Fruit fly (Drosophila melanogaster): ENCODE measurements around the gene Kap-alpha3.

Gene Kap-alpha3

dm6 chr3R:9600558-9600959 lies 23.0 kb upstream of the Kap-alpha3 start (continued):
- TF ChIP-seq amos (GFP tag; IDR thresholded peaks at IDR 0.05; ENCODE audit: partially characterized antibody) (no peak), Opbp (GFP tag; IDR thresholded peaks at IDR 0.05; ENCODE audit: partially characterized antibody) (no peak), CG34376 (GFP tag; optimal IDR thresholded peaks at IDR 0.05) (peak; percentile 38), CG6683 (GFP tag; optimal IDR thresholded peaks at IDR 0.05) (peak; percentile 26), wek (GFP tag; optimal IDR thresholded peaks at IDR 0.05) (peak; percentile 31), aop (GFP tag; IDR thresholded peaks at IDR 0.05) (no peak), ham (GFP tag; IDR thresholded peaks at IDR 0.05) (no peak), CG13894 (tag; optimal IDR thresholded peaks at IDR 0.05) (peak; percentile 58), fru (optimal IDR thresholded peaks at IDR 0.05) (no peak), sisA (GFP tag; IDR thresholded peaks at IDR 0.05) (no peak), Ssrp (tag; optimal IDR thresholded peaks at IDR 0.05) (peak; percentile 4), zen (tag; optimal IDR thresholded peaks at IDR 0.05) (peak; percentile 6), CG12391 (tag; optimal IDR thresholded peaks at IDR 0.05) (peak; percentile 22), Jarid2 (GFP tag; optimal IDR thresholded peaks at IDR 0.05) (peak; percentile 26), CG10267 (tag; optimal IDR thresholded peaks at IDR 0.05) (peak; percentile 3), CHES-1-like (GFP tag; optimal IDR thresholded peaks at IDR 0.05) (no peak), toy (GFP tag; IDR thresholded peaks at IDR 0.05) (no peak), nau (GFP tag; optimal IDR thresholded peaks at IDR 0.05) (peak; percentile 34), Asciz (GFP tag; optimal IDR thresholded peaks at IDR 0.05) (peak; percentile 63), grn (GFP tag; optimal IDR thresholded peaks at IDR 0.05) (peak; percentile 85), CG12659 (GFP tag; optimal IDR thresholded peaks at IDR 0.05) (peak; percentile 42), CG3847 (GFP tag; IDR thresholded peaks at IDR 0.05) (peak; percentile 32), CG5180 (GFP tag; optimal IDR thresholded peaks at IDR 0.05) (peak; percentile 46), tio (GFP tag; optimal IDR thresholded peaks at IDR 0.05) (peak; percentile 23), fd3F (GFP tag; optimal IDR thresholded peaks at IDR 0.05) (peak; percentile 32), Sin3A (optimal IDR thresholded peaks at IDR 0.05) (no peak), CG7987 (GFP tag; optimal IDR thresholded peaks at IDR 0.05) (peak; percentile 6), Mes4 (GFP tag; optimal IDR thresholded peaks at IDR 0.05) (no peak), CG8290 (GFP tag; optimal IDR thresholded peaks at IDR 0.05) (no peak), CG8290 (tag; optimal IDR thresholded peaks at IDR 0.05) (peak in 1 of 2 experiments; percentile 0), sna (GFP tag; IDR thresholded peaks at IDR 0.05; ENCODE audit: partially characterized antibody) (no peak), CG17612 (GFP tag; IDR thresholded peaks at IDR 0.05) (0 out of 2 replicates have a peak, but pooled peaks have one; percentile 12), CG9609 (GFP tag; optimal IDR thresholded peaks at IDR 0.05) (no peak), sr (GFP tag; IDR thresholded peaks at IDR 0.05) (no peak), D19A (tag; optimal IDR thresholded peaks at IDR 0.05) (peak; percentile 39), Xbp1 (GFP tag; optimal IDR thresholded peaks at IDR 0.05) (no peak), jigr1 (GFP tag; IDR thresholded peaks at IDR 0.05) (no peak), CG1792 (GFP tag; optimal IDR thresholded peaks at IDR 0.05) (no peak), Elba2 (GFP tag; optimal IDR thresholded peaks at IDR 0.05) (no peak), CG3407 (GFP tag; optimal IDR thresholded peaks at IDR 0.05) (peak; percentile 37), CG6175 (GFP tag; IDR thresholded peaks at IDR 0.05) (no peak), ind (GFP tag; optimal IDR thresholded peaks at IDR 0.05) (peak; percentile 27), vnd (GFP tag; IDR thresholded peaks at IDR 0.05; ENCODE audit: partially characterized antibody) (no peak), CG14441 (GFP tag; IDR thresholded peaks at IDR 0.05) (peak; percentile 47; the same call in 1 of the 2 replicates), CG18599 (GFP tag; optimal IDR thresholded peaks at IDR 0.05) (peak; percentile 89), CG30403 (GFP tag; optimal IDR thresholded peaks at IDR 0.05) (peak; percentile 25), Antp (GFP tag; optimal IDR thresholded peaks at IDR 0.05) (no peak), CG3281 (GFP tag; optimal IDR thresholded peaks at IDR 0.05) (peak; percentile 80), CG1529 (GFP tag; optimal IDR thresholded peaks at IDR 0.05) (peak; percentile 15), Xrp1 (GFP tag; IDR thresholded peaks at IDR 0.05) (peak; percentile 50), tap (tag; optimal IDR thresholded peaks at IDR 0.05) (peak; percentile 30), disco-r (GFP tag; optimal IDR thresholded peaks at IDR 0.05) (no peak)

Measured in whole organism, embryonic.